Worm (Caenorhabditis elegans): ENCODE data around the gene scvp-1.

The scvp-1 gene

ce11 chrV:10940571-10940991, 9.5 kb upstream of the scvp-1 start:
- TF ChIP-seq hmg-11 (tag; optimal IDR thresholded peaks at IDR 0.05), result peak; percentile 70
- TF ChIP-seq ztf-4 (tag; optimal IDR thresholded peaks at IDR 0.05), result no peak
- TF ChIP-seq pqm-1 (tag; optimal IDR thresholded peaks at IDR 0.05), result peak; percentile 88
- peak; percentile 76 for TF ChIP-seq nfya-1 (tag; optimal IDR thresholded peaks at IDR 0.05; ENCODE audit: insufficient read depth)
- TF ChIP-seq lin-15B (tag; optimal IDR thresholded peaks at IDR 0.05), result peak; percentile 35
- TF ChIP-seq ceh-28 (tag; optimal IDR thresholded peaks at IDR 0.05), result peak; percentile 50
- TF ChIP-seq elt-2 (tag; optimal IDR thresholded peaks at IDR 0.05), result peak; percentile 94
- TF ChIP-seq mdl-1 (tag; optimal IDR thresholded peaks at IDR 0.05), result no peak
- TF ChIP-seq unc-62 (GFP tag; optimal IDR thresholded peaks at IDR 0.05), result peak; percentile 36
- TF ChIP-seq R02D3.7 (tag; optimal IDR thresholded peaks at IDR 0.05), result peak; percentile 26
- TF ChIP-seq ceh-9 (tag; optimal IDR thresholded peaks at IDR 0.05), result no peak
- no peak for TF ChIP-seq tbx-2 (tag; optimal IDR thresholded peaks at IDR 0.05)
- peak; percentile 39 for TF ChIP-seq snpc-4 (tag; optimal IDR thresholded peaks at IDR 0.05)
- no peak for TF ChIP-seq nhr-28 (tag; optimal IDR thresholded peaks at IDR 0.05)
- peak; percentile 20 for TF ChIP-seq nhr-76 (tag; optimal IDR thresholded peaks at IDR 0.05)
- TF ChIP-seq nhr-43 (tag; optimal IDR thresholded peaks at IDR 0.05; ENCODE audit: poor library complexity, severe bottlenecking), result peak; percentile 44
- TF ChIP-seq ceh-16 (tag; optimal IDR thresholded peaks at IDR 0.05), result no peak
- peak; percentile 31 for TF ChIP-seq egl-27 (tag; optimal IDR thresholded peaks at IDR 0.05)
- no peak for TF ChIP-seq zag-1 (tag; optimal IDR thresholded peaks at IDR 0.05)
- no peak for TF ChIP-seq aly-2 (tag; optimal IDR thresholded peaks at IDR 0.05)
- TF ChIP-seq elt-1 (tag; optimal IDR thresholded peaks at IDR 0.05), result peak; percentile 58
- peak; percentile 32 for TF ChIP-seq fkh-10 (GFP tag; optimal IDR thresholded peaks at IDR 0.05)
- TF ChIP-seq eor-1 (tag; optimal IDR thresholded peaks at IDR 0.05), result no peak
- TF ChIP-seq nhr-23 (tag; optimal IDR thresholded peaks at IDR 0.05), result peak; percentile 60
- TF ChIP-seq elt-3 (tag; optimal IDR thresholded peaks at IDR 0.05), result no peak
- peak; percentile 44 for TF ChIP-seq jun-1 (tag; optimal IDR thresholded peaks at IDR 0.05)
- TF ChIP-seq ama-1 (optimal IDR thresholded peaks at IDR 0.05), result peak; percentile 75
- no peak for TF ChIP-seq mml-1 (tag; optimal IDR thresholded peaks at IDR 0.05)
- TF ChIP-seq pha-4 (tag; optimal IDR thresholded peaks at IDR 0.05), result peak; percentile 60
- peak; percentile 19 for TF ChIP-seq nhr-25 (tag; optimal IDR thresholded peaks at IDR 0.05)
- no peak for TF ChIP-seq unc-39 (tag; optimal IDR thresholded peaks at IDR 0.05)
- TF ChIP-seq skn-1 (tag; optimal IDR thresholded peaks at IDR 0.05), result peak; percentile 39
- TF ChIP-seq lsy-12 (tag; optimal IDR thresholded peaks at IDR 0.05), result no peak

DNA sequence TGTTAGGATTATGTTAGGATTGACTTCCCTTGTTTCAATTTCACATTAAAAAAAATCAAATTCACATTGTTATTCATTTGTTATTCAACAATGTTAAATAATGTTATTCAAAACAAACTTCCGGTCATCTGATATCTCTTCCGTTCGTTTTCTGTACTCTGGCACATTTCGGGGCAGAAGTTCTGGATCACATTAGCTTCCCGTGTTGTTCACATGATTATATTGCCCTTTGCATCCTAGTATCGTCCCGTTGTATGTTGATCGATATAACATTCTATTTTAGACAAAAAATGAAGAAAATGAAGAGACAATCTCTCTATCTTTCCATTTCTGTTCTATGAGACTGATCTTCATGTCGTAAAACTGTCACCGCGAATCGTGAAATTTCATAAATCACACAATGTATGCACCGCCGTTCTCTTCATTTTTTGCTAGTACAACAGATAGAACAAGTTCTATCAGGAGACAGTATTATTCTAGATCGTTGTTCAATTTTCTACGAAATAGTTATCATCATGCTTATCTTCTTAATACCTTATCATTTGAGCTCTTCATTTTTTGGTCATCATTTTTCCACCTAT, 9.0 kb upstream of the scvp-1 start:
- TF ChIP-seq ceh-9 (tag; optimal IDR thresholded peaks at IDR 0.05) (no peak), nhr-23 (tag; optimal IDR thresholded peaks at IDR 0.05) (peak; percentile 36), daf-12 (tag; optimal IDR thresholded peaks at IDR 0.05) (no peak), nhr-43 (tag; optimal IDR thresholded peaks at IDR 0.05; ENCODE audit: poor library complexity, severe bottlenecking) (peak; percentile 85), ceh-82 (tag; optimal IDR thresholded peaks at IDR 0.05) (no peak), ama-1 (optimal IDR thresholded peaks at IDR 0.05) (no peak), egl-5 (tag; optimal IDR thresholded peaks at IDR 0.05) (no peak), elt-1 (tag; optimal IDR thresholded peaks at IDR 0.05) (no peak), skn-1 (tag; optimal IDR thresholded peaks at IDR 0.05) (no peak), nhr-237 (tag; optimal IDR thresholded peaks at IDR 0.05) (no peak), ceh-16 (tag; optimal IDR thresholded peaks at IDR 0.05) (no peak), snpc-4 (tag; optimal IDR thresholded peaks at IDR 0.05) (no peak), fos-1 (tag; optimal IDR thresholded peaks at IDR 0.05) (peak; percentile 20), hmg-11 (tag; optimal IDR thresholded peaks at IDR 0.05) (no peak), unc-62 (GFP tag; optimal IDR thresholded peaks at IDR 0.05) (no peak), nhr-28 (tag; optimal IDR thresholded peaks at IDR 0.05) (no peak), jun-1 (tag; optimal IDR thresholded peaks at IDR 0.05) (no peak), elt-2 (tag; optimal IDR thresholded peaks at IDR 0.05) (no peak), ceh-28 (tag; optimal IDR thresholded peaks at IDR 0.05) (no peak), tbx-2 (tag; optimal IDR thresholded peaks at IDR 0.05) (no peak), nhr-25 (tag; optimal IDR thresholded peaks at IDR 0.05) (peak; percentile 8), nhr-12 (tag; optimal IDR thresholded peaks at IDR 0.05) (no peak), mdl-1 (tag; optimal IDR thresholded peaks at IDR 0.05) (no peak), eor-1 (tag; optimal IDR thresholded peaks at IDR 0.05) (no peak), pqm-1 (tag; optimal IDR thresholded peaks at IDR 0.05) (no peak)

ce11 chrV:10938739-10939138, 7.7 kb upstream of the scvp-1 start, which contains the start of gene F17C11.11:
F17C11.11 (minus strand) TSS chrV:10938817.
- TF ChIP-seq elt-2 (tag; optimal IDR thresholded peaks at IDR 0.05), result peak; percentile 77
- TF ChIP-seq ztf-4 (tag; optimal IDR thresholded peaks at IDR 0.05), result no peak
- peak; percentile 6 for TF ChIP-seq pha-4 (tag; optimal IDR thresholded peaks at IDR 0.05)
- TF ChIP-seq pqm-1 (tag; optimal IDR thresholded peaks at IDR 0.05), result peak; percentile 62
- no peak for TF ChIP-seq skn-1 (tag; optimal IDR thresholded peaks at IDR 0.05)
- TF ChIP-seq nhr-25 (tag; optimal IDR thresholded peaks at IDR 0.05), result no peak
- TF ChIP-seq nhr-43 (tag; optimal IDR thresholded peaks at IDR 0.05; ENCODE audit: poor library complexity, severe bottlenecking), result no peak
- TF ChIP-seq nhr-12 (tag; optimal IDR thresholded peaks at IDR 0.05), result no peak
- no peak for TF ChIP-seq egl-27 (tag; optimal IDR thresholded peaks at IDR 0.05)
- TF ChIP-seq fkh-10 (GFP tag; optimal IDR thresholded peaks at IDR 0.05), result no peak
- TF ChIP-seq ceh-9 (tag; optimal IDR thresholded peaks at IDR 0.05), result no peak
- no peak for TF ChIP-seq lsy-12 (tag; optimal IDR thresholded peaks at IDR 0.05)
- TF ChIP-seq fkh-2 (tag; optimal IDR thresholded peaks at IDR 0.05), result no peak
- no peak for TF ChIP-seq ztf-11 (tag; optimal IDR thresholded peaks at IDR 0.05)
- TF ChIP-seq snpc-4 (tag; optimal IDR thresholded peaks at IDR 0.05), result no peak
- no peak for TF ChIP-seq mdl-1 (tag; optimal IDR thresholded peaks at IDR 0.05)
- no peak for TF ChIP-seq elt-1 (tag; optimal IDR thresholded peaks at IDR 0.05)
- no peak for TF ChIP-seq ceh-28 (tag; optimal IDR thresholded peaks at IDR 0.05)
- peak; percentile 4 for TF ChIP-seq nhr-23 (tag; optimal IDR thresholded peaks at IDR 0.05)

Data from whole organism, L3 larva.